Fruit fly (Drosophila melanogaster): Measurements from ENCODE around the gene CG9948.

The CG9948 gene

DNA sequence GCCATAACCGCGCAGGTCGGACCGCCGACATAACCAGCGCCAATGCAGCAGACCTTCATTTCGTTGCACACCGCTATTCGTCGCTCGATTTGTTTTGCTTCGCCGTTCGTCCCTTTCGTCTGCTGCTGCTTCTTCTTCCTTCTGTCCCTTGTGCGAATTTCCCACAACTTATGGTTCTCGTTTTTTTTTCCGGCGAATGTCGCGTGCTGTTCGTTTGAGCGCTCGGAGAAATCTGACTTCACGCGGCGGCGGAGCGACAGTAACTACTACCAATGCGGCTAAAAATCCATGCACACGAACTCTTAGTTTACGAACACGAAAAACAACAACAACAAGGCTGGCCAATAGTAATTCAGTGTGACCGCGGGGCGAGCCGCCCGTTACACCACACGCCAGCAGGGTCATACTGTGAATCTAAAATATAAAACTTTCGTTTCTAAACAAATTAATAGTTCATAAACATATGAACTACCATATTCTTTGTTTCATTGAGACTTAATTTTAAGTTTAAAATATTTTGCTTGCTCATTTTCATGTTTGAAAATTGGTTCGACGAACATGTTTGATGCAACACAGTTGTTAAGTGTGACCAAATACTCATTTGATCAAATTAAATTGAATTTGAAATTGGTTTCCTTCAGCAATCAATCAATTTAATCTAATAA lies 8.8 kb downstream of the CG9948 start, which contains the start of gene sgl:
Gene sgl (minus strand): TSS at position 271 of the 665 bp plus-strand sequence.
- TF ChIP-seq CG33017 (tag; optimal IDR thresholded peaks at IDR 0.05) (peak; percentile 66), ovo (GFP tag; optimal IDR thresholded peaks at IDR 0.05) (peak; percentile 61), CG12768 (GFP tag; optimal IDR thresholded peaks at IDR 0.05) (peak; percentile 74), cic (GFP tag; optimal IDR thresholded peaks at IDR 0.05) (peak; percentile 87), Mnt (GFP tag; optimal IDR thresholded peaks at IDR 0.05) (peak; percentile 98), bab1 (GFP tag; optimal IDR thresholded peaks at IDR 0.05) (peak; percentile 73), toe (GFP tag; optimal IDR thresholded peaks at IDR 0.05) (no peak), Hr96 (GFP tag; optimal IDR thresholded peaks at IDR 0.05) (peak; percentile 15), CG5204 (GFP tag; optimal IDR thresholded peaks at IDR 0.05) (no peak), CG7045 (GFP tag; optimal IDR thresholded peaks at IDR 0.05) (peak; percentile 37), cnc (optimal IDR thresholded peaks at IDR 0.05) (no peak), Crg-1 (GFP tag; optimal IDR thresholded peaks at IDR 0.05) (peak; percentile 5), pad (GFP tag; optimal IDR thresholded peaks at IDR 0.05) (peak; percentile 15), CG7101 (tag; optimal IDR thresholded peaks at IDR 0.05) (peak; percentile 29), Clk (GFP tag; optimal IDR thresholded peaks at IDR 0.05) (no peak), CG1620 (GFP tag; optimal IDR thresholded peaks at IDR 0.05) (peak; percentile 26), CG14711 (tag; optimal IDR thresholded peaks at IDR 0.05) (no peak), CG11617 (GFP tag; optimal IDR thresholded peaks at IDR 0.05) (peak; percentile 18), kay (GFP tag; ENCODE audit: borderline replicate concordance) (no peak), tj (GFP tag; optimal IDR thresholded peaks at IDR 0.05) (peak; percentile 43)

DNA sequence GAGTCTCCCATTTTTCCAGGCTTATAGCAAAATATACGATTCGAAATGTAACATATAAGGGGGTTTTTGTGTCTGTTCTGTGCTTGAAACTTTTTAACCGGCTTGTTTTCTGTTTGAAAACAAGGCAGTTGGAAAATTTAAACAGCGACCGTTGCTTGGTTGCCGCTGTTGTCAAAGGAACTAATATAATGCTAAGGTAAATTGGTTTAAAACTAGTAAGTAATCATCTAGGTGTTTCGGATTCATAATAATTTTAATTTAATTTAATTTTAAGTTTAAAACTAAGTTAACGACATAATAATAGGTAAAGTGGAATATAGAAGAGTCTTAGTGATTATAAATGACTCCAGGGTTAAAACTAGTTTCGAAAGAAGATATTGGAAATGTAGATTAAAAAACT lies 12.0 kb downstream of the CG9948 start, which contains the start of gene CG10064:
Gene CG10064 (minus strand): TSS at position 101 of the 400 bp plus-strand sequence.
- TF ChIP-seq tj (GFP tag; optimal IDR thresholded peaks at IDR 0.05) (no peak), cnc (optimal IDR thresholded peaks at IDR 0.05) (no peak), kay (GFP tag; ENCODE audit: borderline replicate concordance) (no peak), pad (GFP tag; optimal IDR thresholded peaks at IDR 0.05) (no peak), Mnt (GFP tag; optimal IDR thresholded peaks at IDR 0.05) (no peak), Crg-1 (GFP tag; optimal IDR thresholded peaks at IDR 0.05) (no peak), Clk (GFP tag; optimal IDR thresholded peaks at IDR 0.05) (no peak), ovo (GFP tag; optimal IDR thresholded peaks at IDR 0.05) (no peak), cic (GFP tag; optimal IDR thresholded peaks at IDR 0.05) (no peak), CG7101 (tag; optimal IDR thresholded peaks at IDR 0.05) (no peak), CG11617 (GFP tag; optimal IDR thresholded peaks at IDR 0.05) (no peak), CG14711 (tag; optimal IDR thresholded peaks at IDR 0.05) (no peak)

DNA sequence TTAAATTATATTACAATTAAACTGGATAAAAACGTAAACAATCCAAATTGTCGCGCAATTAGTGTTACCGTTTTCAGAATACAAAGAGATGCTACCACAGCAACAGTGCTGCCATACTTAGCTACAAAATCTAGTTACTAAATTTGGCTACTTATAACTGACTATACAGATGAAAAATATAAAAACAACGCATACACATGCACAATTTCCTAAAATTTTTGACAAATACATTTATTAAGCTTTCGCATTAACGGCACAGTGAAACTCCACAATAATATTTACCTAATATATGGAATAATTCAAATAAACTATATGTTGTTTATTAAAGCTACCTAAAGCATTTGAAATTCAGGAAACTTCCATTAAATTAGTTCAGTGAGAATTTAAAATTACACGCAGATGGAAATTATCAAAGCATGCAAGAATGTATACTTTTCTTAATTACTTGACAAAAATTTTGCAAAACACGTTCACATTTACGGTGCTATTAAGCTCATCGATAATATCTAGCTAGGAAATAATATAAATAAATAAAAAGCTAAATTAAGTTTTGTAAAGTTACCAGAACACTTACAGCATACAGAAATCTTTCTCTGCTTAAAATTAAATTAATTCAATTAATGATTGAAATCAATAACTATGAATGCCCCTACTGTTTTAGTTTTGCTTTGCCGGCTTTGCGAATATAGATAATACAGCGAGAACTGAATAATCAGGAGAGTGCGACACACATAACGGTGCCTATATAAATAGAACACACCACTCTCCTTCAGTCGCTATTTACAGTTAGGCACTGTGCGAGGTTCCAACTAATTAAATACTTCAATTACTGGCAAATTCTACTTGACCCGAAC lies 13.4 kb downstream of the CG9948 start, which contains the start of the genes Mis12 and CG9953:
Gene Mis12 (minus strand): TSS at position 88 of the 854 bp plus-strand sequence.
Gene CG9953 (plus strand): TSS at position 698 of the 854 bp plus-strand sequence.
- TF ChIP-seq ovo (GFP tag; optimal IDR thresholded peaks at IDR 0.05): peak; percentile 94
- peak; percentile 34 for TF ChIP-seq Hr96 (GFP tag; optimal IDR thresholded peaks at IDR 0.05)
- TF ChIP-seq CG7101 (tag; optimal IDR thresholded peaks at IDR 0.05): peak; percentile 47
- peak; percentile 45 for TF ChIP-seq cic (GFP tag; optimal IDR thresholded peaks at IDR 0.05)
- TF ChIP-seq toe (GFP tag; optimal IDR thresholded peaks at IDR 0.05): peak; percentile 29
- TF ChIP-seq cnc (optimal IDR thresholded peaks at IDR 0.05): no peak
- TF ChIP-seq kay (GFP tag; ENCODE audit: borderline replicate concordance): peak; percentile 81
- TF ChIP-seq CG11617 (GFP tag; optimal IDR thresholded peaks at IDR 0.05): peak; percentile 64
- TF ChIP-seq bab1 (GFP tag; optimal IDR thresholded peaks at IDR 0.05): peak; percentile 6
- TF ChIP-seq Mnt (GFP tag; optimal IDR thresholded peaks at IDR 0.05): peak; percentile 29
- TF ChIP-seq CG1620 (GFP tag; optimal IDR thresholded peaks at IDR 0.05): peak; percentile 17
- TF ChIP-seq pad (GFP tag; optimal IDR thresholded peaks at IDR 0.05): peak; percentile 97
- TF ChIP-seq CG12768 (GFP tag; optimal IDR thresholded peaks at IDR 0.05): peak; percentile 56
- peak; percentile 65 for TF ChIP-seq CG5204 (GFP tag; optimal IDR thresholded peaks at IDR 0.05)
- peak; percentile 27 for TF ChIP-seq CG14711 (tag; optimal IDR thresholded peaks at IDR 0.05)
- TF ChIP-seq CG33017 (tag; optimal IDR thresholded peaks at IDR 0.05): peak; percentile 63
- no peak for TF ChIP-seq Clk (GFP tag; optimal IDR thresholded peaks at IDR 0.05)
- TF ChIP-seq CG7045 (GFP tag; optimal IDR thresholded peaks at IDR 0.05): no peak
- TF ChIP-seq tj (GFP tag; optimal IDR thresholded peaks at IDR 0.05): peak; percentile 52
- no peak for TF ChIP-seq Crg-1 (GFP tag; optimal IDR thresholded peaks at IDR 0.05)

DNA sequence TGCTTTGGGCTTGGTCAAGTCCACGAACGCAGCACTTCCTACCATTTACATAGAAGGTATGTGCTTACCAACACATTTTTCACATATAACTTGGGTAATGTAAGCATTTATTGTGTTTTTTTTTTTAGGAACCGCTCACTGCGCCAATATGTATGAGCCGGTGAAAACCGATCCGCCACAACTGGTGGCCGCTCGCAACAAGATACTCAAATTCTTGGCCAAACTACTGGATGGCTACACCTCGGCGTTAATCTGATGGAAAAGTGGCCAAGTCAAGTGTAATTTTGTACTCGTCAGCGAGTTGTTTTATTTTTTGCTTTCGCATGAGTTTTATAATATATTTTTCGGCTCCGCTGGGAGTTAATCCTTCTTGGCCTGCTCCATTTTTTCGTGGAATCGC lies 15.5 kb downstream of the CG9948 start:
- no peak for TF ChIP-seq Crg-1 (GFP tag; optimal IDR thresholded peaks at IDR 0.05)
- peak; percentile 99 for TF ChIP-seq tj (GFP tag; optimal IDR thresholded peaks at IDR 0.05)

DNA sequence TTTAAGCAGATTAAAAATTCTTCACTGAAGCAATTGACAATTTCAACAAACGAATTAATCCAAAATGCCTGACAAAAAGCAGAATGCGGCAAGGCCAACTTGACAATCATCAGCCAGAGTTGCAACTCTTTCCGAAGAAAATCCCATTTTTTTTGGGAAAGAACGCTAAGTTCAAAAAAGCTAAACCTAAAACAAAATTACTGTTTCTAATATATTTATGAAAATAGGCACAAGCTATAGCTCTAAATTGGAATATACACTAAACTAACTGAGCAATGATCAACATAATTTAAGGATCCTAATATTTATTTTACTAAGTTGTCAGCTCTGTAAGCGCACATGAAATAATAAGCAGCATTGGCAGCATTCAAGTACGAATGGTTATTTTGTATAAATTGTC lies 16.6 kb downstream of the CG9948 start, which contains the start of gene CG10063:
Gene CG10063 (minus strand): TSS at position 101 of the 400 bp plus-strand sequence.
- TF ChIP-seq CG14711 (tag; optimal IDR thresholded peaks at IDR 0.05): no peak
- no peak for TF ChIP-seq cic (GFP tag; optimal IDR thresholded peaks at IDR 0.05)
- no peak for TF ChIP-seq CG5204 (GFP tag; optimal IDR thresholded peaks at IDR 0.05)
- no peak for TF ChIP-seq CG12768 (GFP tag; optimal IDR thresholded peaks at IDR 0.05)
- no peak for TF ChIP-seq tj (GFP tag; optimal IDR thresholded peaks at IDR 0.05)
- TF ChIP-seq CG11617 (GFP tag; optimal IDR thresholded peaks at IDR 0.05): no peak
- TF ChIP-seq CG1620 (GFP tag; optimal IDR thresholded peaks at IDR 0.05): no peak

All from whole organism, adult.